Fruit fly (Drosophila melanogaster): Measurements from ENCODE around the gene mop.

DNA sequence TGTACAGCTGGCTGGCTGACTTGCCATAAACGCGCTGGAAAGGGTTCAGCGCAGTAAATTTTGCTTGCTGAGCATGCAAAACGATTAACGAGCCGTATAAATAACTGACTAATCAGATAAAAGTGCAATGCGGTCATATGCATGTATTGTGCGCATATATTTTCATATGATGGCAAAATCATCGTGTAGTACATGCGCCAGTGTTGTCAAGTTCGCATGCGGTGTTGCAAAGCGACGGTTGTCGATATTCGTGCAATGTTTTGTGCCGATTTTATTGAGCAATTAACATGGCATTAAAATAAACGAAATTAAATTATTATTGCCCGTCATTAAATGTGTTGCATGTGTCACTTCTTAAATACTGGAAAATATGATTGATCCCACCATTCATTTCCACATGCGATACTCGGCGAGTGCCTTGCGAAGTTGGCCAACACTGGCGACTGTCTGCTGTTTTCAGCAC, 14.2 kb upstream of the mop start:
- TF ChIP-seq Hr78 (GFP tag; optimal IDR thresholded peaks at IDR 0.05): no peak
- peak; percentile 81 for TF ChIP-seq psq (GFP tag; optimal IDR thresholded peaks at IDR 0.05)
- TF ChIP-seq usp (GFP tag; optimal IDR thresholded peaks at IDR 0.05): no peak
- TF ChIP-seq Sp1 (GFP tag; optimal IDR thresholded peaks at IDR 0.05): peak; percentile 71
- TF ChIP-seq h (GFP tag; optimal IDR thresholded peaks at IDR 0.05): peak; percentile 92
- TF ChIP-seq CG32264 (GFP tag; optimal IDR thresholded peaks at IDR 0.05): peak; percentile 74
- TF ChIP-seq Myc (optimal IDR thresholded peaks at IDR 0.05): peak; percentile 78
- no peak for TF ChIP-seq Dif (GFP tag; optimal IDR thresholded peaks at IDR 0.05; ENCODE audit: partially characterized antibody)
- TF ChIP-seq OdsH (GFP tag; optimal IDR thresholded peaks at IDR 0.05): peak; percentile 85
- no peak for TF ChIP-seq pan (optimal IDR thresholded peaks at IDR 0.05)

Data from whole organism, wandering third instar larva.